Worm (Caenorhabditis elegans): ENCODE data around the gene Y43D4A.1.

Y43D4A.1 gene

DNA sequence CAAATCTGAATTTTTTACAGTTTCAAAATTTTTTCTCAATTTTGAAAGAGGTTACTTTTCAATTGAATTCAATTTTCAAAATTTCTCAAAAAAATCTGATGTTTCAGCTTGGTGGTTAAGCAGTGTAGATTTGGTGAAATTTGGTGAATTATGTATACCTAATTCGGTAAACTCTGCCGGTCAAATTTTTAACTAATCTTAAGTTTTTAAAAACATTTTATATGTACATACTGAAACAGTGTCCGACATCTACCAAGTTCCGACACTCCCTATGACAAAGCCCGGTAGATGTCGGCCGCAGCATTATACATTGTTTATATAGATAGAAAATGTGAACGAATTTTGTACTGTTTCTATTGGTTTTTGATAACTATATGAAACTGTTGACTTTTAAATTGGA lies 36.7 kb upstream of the Y43D4A.1 start:
- no peak for TF ChIP-seq snu-23 (GFP tag; optimal IDR thresholded peaks at IDR 0.05)
- TF ChIP-seq dsc-1 (tag; optimal IDR thresholded peaks at IDR 0.05) = no peak
- TF ChIP-seq alr-1 (tag; optimal IDR thresholded peaks at IDR 0.05; ENCODE audit: borderline replicate concordance) = no peak
- no peak for TF ChIP-seq nhr-84 (tag; optimal IDR thresholded peaks at IDR 0.05)
- TF ChIP-seq ces-1 (GFP tag; optimal IDR thresholded peaks at IDR 0.05) = no peak
- no peak for TF ChIP-seq nhr-12 (tag; optimal IDR thresholded peaks at IDR 0.05)
- no peak for TF ChIP-seq sptf-1 (tag; optimal IDR thresholded peaks at IDR 0.05)
- TF ChIP-seq ceh-8 (GFP tag; optimal IDR thresholded peaks at IDR 0.05) = no peak
- TF ChIP-seq ceh-82 (tag; optimal IDR thresholded peaks at IDR 0.05) = no peak

DNA sequence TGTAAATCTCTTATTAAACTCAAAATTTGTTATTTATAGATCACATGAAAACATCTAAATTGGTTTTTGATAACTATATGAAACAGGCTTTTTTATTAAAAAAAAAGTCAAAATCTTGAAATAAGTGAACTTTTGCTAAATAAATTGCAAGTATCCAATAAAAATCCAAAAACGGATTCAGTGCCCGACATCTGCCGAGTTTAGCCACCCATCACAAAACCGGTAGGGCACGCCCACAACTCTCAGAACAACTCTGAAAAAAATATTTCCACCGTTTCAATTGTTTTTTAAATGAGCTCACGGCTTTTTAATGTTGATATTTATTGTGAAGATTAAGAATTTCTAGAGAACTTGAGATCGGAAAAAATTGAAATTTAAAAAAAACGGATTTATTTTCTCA lies 33.9 kb upstream of the Y43D4A.1 start:
- TF ChIP-seq nhr-85 (tag) (no peak), nhr-76 (tag; optimal IDR thresholded peaks at IDR 0.05) (no peak), tbx-2 (tag; optimal IDR thresholded peaks at IDR 0.05) (no peak), ceh-82 (tag; optimal IDR thresholded peaks at IDR 0.05) (no peak), elt-3 (tag; optimal IDR thresholded peaks at IDR 0.05) (no peak), C16A3.4 (tag; optimal IDR thresholded peaks at IDR 0.05) (no peak), irx-1 (tag; optimal IDR thresholded peaks at IDR 0.05) (no peak)

DNA sequence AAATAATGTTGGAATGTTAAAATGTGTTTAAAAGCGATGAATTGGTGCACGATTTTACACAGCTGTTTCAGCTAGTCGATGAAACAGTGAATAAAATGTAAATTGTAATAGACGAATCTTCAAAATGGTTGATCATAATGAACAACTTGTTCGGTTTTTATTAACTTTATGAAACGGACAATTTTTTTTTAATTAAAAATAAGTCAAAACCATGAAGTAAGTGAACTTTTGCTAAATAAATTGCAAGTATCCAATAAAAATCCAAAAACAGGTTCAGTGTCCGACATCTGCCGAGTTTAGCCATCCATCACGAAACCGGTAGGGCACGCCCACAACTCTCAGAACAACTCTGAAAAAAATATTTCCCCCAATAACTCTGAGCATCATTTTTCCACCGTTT lies 33.3 kb upstream of the Y43D4A.1 start:
- TF ChIP-seq irx-1 (tag; optimal IDR thresholded peaks at IDR 0.05) (no peak), Y116A8C.19 (tag; optimal IDR thresholded peaks at IDR 0.05; ENCODE audit: borderline replicate concordance) (no peak), tlp-1 (tag; optimal IDR thresholded peaks at IDR 0.05) (no peak), hlh-17 (GFP tag; optimal IDR thresholded peaks at IDR 0.05; ENCODE audit: borderline replicate concordance) (no peak), aly-2 (tag; optimal IDR thresholded peaks at IDR 0.05) (no peak), nhr-12 (tag; optimal IDR thresholded peaks at IDR 0.05) (no peak)

DNA sequence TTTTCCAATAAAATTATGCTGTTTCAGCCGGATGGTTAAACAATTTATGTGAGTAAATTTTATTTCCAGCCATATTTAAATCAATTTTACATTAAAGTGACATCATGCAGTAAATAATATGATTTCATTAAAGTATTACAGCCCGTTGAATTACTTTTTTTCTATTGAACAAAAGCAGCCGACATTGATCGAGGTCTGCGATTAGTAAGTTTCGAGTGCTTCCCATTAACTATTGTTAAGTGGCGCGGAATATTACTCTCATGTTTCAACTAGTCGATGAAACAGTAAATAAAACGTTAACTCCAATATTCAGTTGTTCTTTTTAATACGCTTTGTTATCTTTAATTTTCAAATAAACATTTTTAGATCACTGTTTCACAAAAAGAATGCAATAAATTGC lies 25.0 kb upstream of the Y43D4A.1 start:
- no peak for TF ChIP-seq nhr-85 (tag)
- no peak for TF ChIP-seq alr-1 (tag; optimal IDR thresholded peaks at IDR 0.05; ENCODE audit: borderline replicate concordance)
- TF ChIP-seq blmp-1 (tag; optimal IDR thresholded peaks at IDR 0.05) = no peak

DNA sequence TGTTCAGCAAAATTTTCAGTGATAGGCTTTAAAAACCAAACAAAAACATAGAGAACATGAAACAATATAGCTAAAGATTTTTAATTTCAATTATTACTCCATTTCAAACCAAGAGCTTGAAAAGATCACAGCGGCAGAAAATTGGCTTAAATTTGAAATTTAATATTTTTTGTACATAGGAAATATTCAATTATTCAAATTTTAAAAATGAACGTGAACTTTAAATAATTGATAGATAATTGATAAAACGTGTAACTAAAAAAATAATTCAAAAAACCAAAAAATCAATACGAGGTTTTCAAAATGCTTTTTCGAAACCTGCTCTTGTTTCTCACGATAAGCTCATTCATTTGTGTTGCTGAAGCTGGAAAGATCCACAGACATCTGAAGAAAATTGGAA lies 23.2 kb upstream of the Y43D4A.1 start, which contains the start of gene Y51H4A.22:
Y51H4A.22 (plus strand) TSS at position 301 of the 400 bp plus-strand sequence.
- TF ChIP-seq tbx-2 (tag; optimal IDR thresholded peaks at IDR 0.05) (no peak), zag-1 (tag; optimal IDR thresholded peaks at IDR 0.05) (no peak), fkh-4 (tag; optimal IDR thresholded peaks at IDR 0.05; ENCODE audit: borderline replicate concordance) (no peak), sup-37 (GFP tag; optimal IDR thresholded peaks at IDR 0.05) (no peak), fkh-10 (GFP tag; optimal IDR thresholded peaks at IDR 0.05) (no peak), mab-9 (GFP tag; IDR thresholded peaks at IDR 0.05) (no peak)

DNA sequence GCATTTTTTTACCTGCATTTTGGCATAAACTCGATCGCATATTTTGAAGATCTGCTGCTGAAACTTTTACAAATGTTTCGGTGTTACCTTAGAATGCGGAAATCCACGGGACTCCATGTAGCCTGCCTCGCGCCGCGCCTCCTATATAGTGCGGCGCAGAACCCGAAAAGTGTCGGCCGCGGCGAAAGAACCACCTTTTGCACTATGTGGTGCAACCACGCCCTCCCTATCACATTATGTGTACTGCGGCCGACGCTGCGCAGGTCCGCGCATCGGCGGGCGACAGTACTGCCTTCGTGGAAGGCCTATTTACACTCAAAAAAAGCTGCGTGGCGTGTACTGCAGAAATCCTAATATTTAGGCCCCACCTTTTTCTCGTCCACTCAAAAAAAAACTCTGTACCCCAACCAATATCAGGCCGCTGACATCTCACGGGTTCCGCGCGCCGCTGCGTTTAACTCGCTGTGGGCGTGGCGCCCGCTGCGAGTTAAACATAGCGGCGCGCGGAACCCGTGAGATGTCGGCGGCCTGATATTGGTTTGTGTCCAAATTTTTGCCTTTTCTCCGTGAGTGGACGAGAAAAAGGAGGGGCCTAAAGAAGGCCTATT lies 21.5 kb upstream of the Y43D4A.1 start:
- TF ChIP-seq nhr-71 (tag; optimal IDR thresholded peaks at IDR 0.05) (no peak), grh-1 (GFP tag; IDR thresholded peaks at IDR 0.05) (no peak), nhr-20 (tag; optimal IDR thresholded peaks at IDR 0.05) (no peak), mef-2 (tag; optimal IDR thresholded peaks at IDR 0.05) (no peak), elt-3 (tag; optimal IDR thresholded peaks at IDR 0.05) (no peak), fkh-10 (GFP tag; optimal IDR thresholded peaks at IDR 0.05) (no peak), fos-1 (tag; optimal IDR thresholded peaks at IDR 0.05) (no peak), irx-1 (tag; optimal IDR thresholded peaks at IDR 0.05) (no peak), C04F5.9 (tag; optimal IDR thresholded peaks at IDR 0.05) (no peak), nhr-47 (tag; optimal IDR thresholded peaks at IDR 0.05) (no peak), efl-3 (GFP tag; optimal IDR thresholded peaks at IDR 0.05) (no peak), sox-4 (tag; optimal IDR thresholded peaks at IDR 0.05) (no peak), fkh-4 (tag; optimal IDR thresholded peaks at IDR 0.05; ENCODE audit: borderline replicate concordance) (no peak), ceh-63 (GFP tag; optimal IDR thresholded peaks at IDR 0.05) (no peak), nhr-90 (tag; optimal IDR thresholded peaks at IDR 0.05; ENCODE audit: poor library complexity) (no peak), blmp-1 (tag; optimal IDR thresholded peaks at IDR 0.05) (no peak)
